Fruit fly (Drosophila melanogaster) whole organism, prepupa: ENCODE data around the gene Sema1a.
A peak's percentile ranks its signal among the peaks of the same experiment; 100 is the strongest.

ENCODE experiments used
- Blimp-1 ChIP-seq: fragments of 200-800 bp; sonication (Bioruptor generic); optimal IDR thresholded peaks from 3 replicates; lab custom pipeline; 2017; ENCODE audit warnings: missing biosample characterization, missing genetic modification characterization, mild to moderate bottlenecking, moderate library complexity, missing genetic modification reagents
- CG10631 ChIP-seq: fragments of 200-800 bp; sonication (Bioruptor generic); optimal IDR thresholded peaks from 2 replicates; lab custom pipeline; 2016; ENCODE audit warnings: missing biosample characterization, missing genetic modification characterization
- CG10669 ChIP-seq: fragments of 200-800 bp; sonication (Bioruptor generic); optimal IDR thresholded peaks from 3 replicates; lab custom pipeline; 2018; ENCODE audit warnings: missing biosample characterization, mild to moderate bottlenecking, missing genetic modification characterization, moderate library complexity
- CG11294 ChIP-seq: fragments of 200-800 bp; sonication (Bioruptor generic); IDR thresholded peaks from 2 replicates; pipeline ENCODE4 v1.3.6; 2022; ENCODE audit warnings: missing biosample characterization, missing genetic modification characterization
- CG11902 ChIP-seq: fragments of 200-800 bp; sonication (Bioruptor generic); optimal IDR thresholded peaks from 3 replicates; lab custom pipeline; 2016; ENCODE audit warnings: missing biosample characterization, missing genetic modification characterization
- CG15336 ChIP-seq: fragments of 200-800 bp; sonication (Bioruptor generic); IDR thresholded peaks from 2 replicates; pipeline ENCODE4 v1.3.6; 2022; ENCODE audit warnings: missing biosample characterization, missing genetic modification characterization
- CG16779 ChIP-seq: fragments of 200-800 bp; sonication (Bioruptor generic); optimal IDR thresholded peaks from 3 replicates; lab custom pipeline; 2017; ENCODE audit warnings: missing biosample characterization, mild to moderate bottlenecking, missing genetic modification characterization
- CG3032 ChIP-seq: fragments of 200-800 bp; optimal IDR thresholded peaks from 2 replicates; lab custom pipeline; 2019; ENCODE audit warnings: missing biosample characterization, mild to moderate bottlenecking, missing genetic modification characterization, moderate library complexity
- CG32006 ChIP-seq: fragments of 200-800 bp; sonication (Bioruptor generic); optimal IDR thresholded peaks from 3 replicates; lab custom pipeline; 2017; ENCODE audit warnings: missing biosample characterization, mild to moderate bottlenecking, missing genetic modification characterization
- CG34406 ChIP-seq: fragments of 200-800 bp; sonication (Bioruptor generic); optimal IDR thresholded peaks from 3 replicates; lab custom pipeline; 2016; ENCODE audit warnings: missing biosample characterization, missing genetic modification characterization
- CG3919 ChIP-seq: fragments of 200-800 bp; sonication (Bioruptor generic); optimal IDR thresholded peaks from 3 replicates; lab custom pipeline; 2016; ENCODE audit warnings: missing biosample characterization, missing genetic modification characterization
- CG6163 ChIP-seq: fragments of 200-800 bp; sonication (Bioruptor generic); IDR thresholded peaks from 3 replicates; pipeline ENCODE4 v1.3.6; 2022; ENCODE audit warnings: missing biosample characterization, missing genetic modification characterization
- CG6276 ChIP-seq: fragments of 200-800 bp; sonication (Bioruptor generic); optimal IDR thresholded peaks from 2 replicates; lab custom pipeline; 2017; ENCODE audit warnings: missing biosample characterization, mild to moderate bottlenecking, missing genetic modification characterization
- CG6792 ChIP-seq: fragments of 200-800 bp; sonication (Bioruptor generic); optimal IDR thresholded peaks from 3 replicates; lab custom pipeline; 2016; ENCODE audit warnings: missing biosample characterization, missing genetic modification characterization
- CG6854 ChIP-seq: fragments of 200-800 bp; sonication (Bioruptor generic); optimal IDR thresholded peaks from 2 replicates; lab custom pipeline; 2017; ENCODE audit warnings: missing biosample characterization, mild to moderate bottlenecking, missing genetic modification characterization
- CG7368 ChIP-seq: fragments of 200-800 bp; sonication (Bioruptor generic); optimal IDR thresholded peaks from 3 replicates; lab custom pipeline; 2016; ENCODE audit warnings: missing biosample characterization, missing genetic modification characterization
- Eip75B ChIP-seq: fragments of 200-800 bp; sonication (Bioruptor generic); optimal IDR thresholded peaks from 3 replicates; lab custom pipeline; 2016; ENCODE audit warnings: missing biosample characterization, missing genetic modification characterization
- Eip78C ChIP-seq: fragments of 200-800 bp; sonication (Bioruptor generic); peaks from one replicate; lab custom pipeline; 2016; ENCODE audit warnings: missing biosample characterization, missing genetic modification characterization
- Eip93F ChIP-seq: fragments of 200-800 bp; sonication (Bioruptor generic); optimal IDR thresholded peaks from 2 replicates; lab custom pipeline; 2016; ENCODE audit warnings: missing biosample characterization, mild to moderate bottlenecking, missing genetic modification characterization
- Ets21C ChIP-seq: fragments of 200-800 bp; sonication (Bioruptor generic); optimal IDR thresholded peaks from 3 replicates; lab custom pipeline; 2016; ENCODE audit warnings: missing biosample characterization, missing genetic modification characterization
- Ets96B ChIP-seq: fragments of 200-800 bp; optimal IDR thresholded peaks from 2 replicates; lab custom pipeline; 2019; ENCODE audit warnings: missing biosample characterization, mild to moderate bottlenecking, missing genetic modification characterization, moderate library complexity
- Gug ChIP-seq: fragments of 200-800 bp; sonication (Bioruptor generic); IDR thresholded peaks from 2 replicates; pipeline ENCODE4 v1.3.6; 2022; ENCODE audit warnings: missing biosample characterization, missing genetic modification characterization
- Hr38 ChIP-seq: sonication (Bioruptor generic); optimal IDR thresholded peaks from 2 replicates; lab custom pipeline; 2016; ENCODE audit warnings: missing biosample characterization, missing genetic modification characterization
- Hr39 ChIP-seq: fragments of 200-800 bp; sonication (Bioruptor generic); optimal IDR thresholded peaks from 2 replicates; lab custom pipeline; 2016; ENCODE audit warnings: missing biosample characterization, missing genetic modification characterization
- Hr4 ChIP-seq: fragments of 200-800 bp; sonication (Bioruptor generic); optimal IDR thresholded peaks from 3 replicates; lab custom pipeline; 2016; ENCODE audit warnings: missing biosample characterization, missing genetic modification characterization
- Lpt ChIP-seq: fragments of 200-800 bp; sonication (Bioruptor generic); optimal IDR thresholded peaks from 3 replicates; lab custom pipeline; 2016; ENCODE audit warnings: missing biosample characterization, missing genetic modification characterization
- Met ChIP-seq: fragments of 200-800 bp; sonication (Bioruptor generic); optimal IDR thresholded peaks from 3 replicates; lab custom pipeline; 2016; ENCODE audit warnings: missing biosample characterization, missing genetic modification characterization
- Smox ChIP-seq: fragments of 200-800 bp; sonication (Bioruptor generic); optimal IDR thresholded peaks from 3 replicates; lab custom pipeline; 2016; ENCODE audit warnings: missing biosample characterization, missing genetic modification characterization
- Sox102F ChIP-seq: fragments of 200-800 bp; sonication (Bioruptor generic); optimal IDR thresholded peaks from 2 replicates; lab custom pipeline; 2016; ENCODE audit warnings: missing biosample characterization, mild to moderate bottlenecking, missing genetic modification characterization
- Sox14 ChIP-seq: fragments of 200-800 bp; sonication (Bioruptor generic); optimal IDR thresholded peaks from 3 replicates; lab custom pipeline; 2016; ENCODE audit warnings: missing biosample characterization, missing genetic modification characterization
- Sox15 ChIP-seq: fragments of 200-800 bp; sonication (Bioruptor generic); optimal IDR thresholded peaks from 3 replicates; lab custom pipeline; 2016; ENCODE audit warnings: missing biosample characterization, missing genetic modification characterization
- achi ChIP-seq: fragments of 200-800 bp; sonication (Bioruptor generic); optimal IDR thresholded peaks from 3 replicates; lab custom pipeline; 2016; ENCODE audit warnings: missing biosample characterization, missing genetic modification characterization
- acj6 ChIP-seq: fragments of 200-800 bp; sonication (Bioruptor generic); optimal IDR thresholded peaks from 3 replicates; lab custom pipeline; 2016; ENCODE audit warnings: missing biosample characterization, missing genetic modification characterization
- cyc ChIP-seq: fragments of 200-800 bp; sonication (Bioruptor generic); optimal IDR thresholded peaks from 3 replicates; lab custom pipeline; 2016; ENCODE audit warnings: missing biosample characterization, missing genetic modification characterization
- dac ChIP-seq: fragments of 200-800 bp; sonication (Bioruptor generic); optimal IDR thresholded peaks from 2 replicates; lab custom pipeline; 2017; ENCODE audit warnings: missing biosample characterization, mild to moderate bottlenecking, missing genetic modification characterization
- dsx ChIP-seq: fragments of 200-800 bp; optimal IDR thresholded peaks from 3 replicates; lab custom pipeline; 2019; ENCODE audit warnings: missing biosample characterization, mild to moderate bottlenecking, missing genetic modification characterization, moderate library complexity; ENCODE audit not compliant: poor library complexity, severe bottlenecking
- eg ChIP-seq: fragments of 200-800 bp; sonication (Bioruptor generic); IDR thresholded peaks from 3 replicates; pipeline ENCODE4 v1.3.6; 2022; ENCODE audit warnings: missing biosample characterization, missing genetic modification characterization
- fd59A ChIP-seq: fragments of 200-800 bp; sonication (Bioruptor generic); optimal IDR thresholded peaks from 2 replicates; lab custom pipeline; 2017; ENCODE audit warnings: missing biosample characterization, mild to moderate bottlenecking, missing genetic modification characterization, missing genetic modification reagents
- fkh ChIP-seq: fragments of 200-800 bp; sonication (Bioruptor generic); optimal IDR thresholded peaks from 3 replicates; lab custom pipeline; 2017; ENCODE audit warnings: missing biosample characterization, mild to moderate bottlenecking, missing genetic modification characterization, moderate library complexity
- lz ChIP-seq: fragments of 200-800 bp; sonication (Bioruptor generic); optimal IDR thresholded peaks from 3 replicates; lab custom pipeline; 2016; ENCODE audit warnings: missing biosample characterization, missing genetic modification characterization
- net ChIP-seq: fragments of 200-800 bp; sonication (Bioruptor generic); optimal IDR thresholded peaks from 3 replicates; lab custom pipeline; 2016; ENCODE audit warnings: missing biosample characterization, missing genetic modification characterization
- salr ChIP-seq, 2 experiments: fragments of 200-800 bp; sonication (Bioruptor generic); optimal IDR thresholded peaks; 3 replicates each; lab custom pipeline; 2016 to 2018; ENCODE audit warnings: missing biosample characterization in 2 of 2, missing genetic modification characterization in 2 of 2, mild to moderate bottlenecking in 1 of 2
- spab ChIP-seq: fragments of 200-800 bp; sonication (Bioruptor generic); optimal IDR thresholded peaks from 2 replicates; lab custom pipeline; 2017; ENCODE audit warnings: missing biosample characterization, mild to moderate bottlenecking, missing genetic modification characterization, missing genetic modification reagents

Gene Sema1a

DNA sequence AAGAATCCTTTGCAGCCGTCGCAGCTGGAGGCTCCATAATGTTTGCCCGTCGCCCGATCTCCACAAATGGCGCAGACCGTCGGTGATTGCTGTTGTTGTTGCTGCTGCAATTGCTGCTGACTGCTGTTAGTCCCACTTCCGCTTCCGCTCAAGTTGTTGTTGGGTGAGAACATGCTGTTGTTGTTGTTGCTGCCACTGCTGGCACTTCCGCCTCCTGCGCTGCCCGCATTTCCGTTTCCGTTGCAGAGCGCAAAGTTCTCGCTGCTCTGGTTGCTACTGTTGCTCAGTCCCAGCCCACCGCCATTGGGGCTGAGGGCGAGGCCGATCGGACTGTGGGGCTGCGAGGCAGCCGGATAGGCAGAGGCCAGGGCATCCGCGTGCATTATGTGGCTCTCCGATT lies 147.9 kb downstream of the Sema1a start:
- TF ChIP-seq CG6163 (GFP tag; lab: Robert Waterston, UW) (0 out of 3 replicates have a peak, but pooled peaks have one; percentile 7), Blimp-1 (GFP tag; lab: Kevin White, UChicago) (no peak), Sox15 (GFP tag; lab: Kevin White, UChicago) (no peak), Gug (GFP tag; lab: Robert Waterston, UW) (no peak), net (GFP tag; lab: Kevin White, UChicago) (no peak), Ets96B (tag; lab: Kevin White, UChicago) (no peak), achi (no peak), Eip78C (GFP tag; lab: Kevin White, UChicago) (peak; percentile 72), spab (GFP tag; lab: Kevin White, UChicago) (no peak), CG11294 (no peak), Smox (GFP tag; lab: Kevin White, UChicago) (no peak)

DNA sequence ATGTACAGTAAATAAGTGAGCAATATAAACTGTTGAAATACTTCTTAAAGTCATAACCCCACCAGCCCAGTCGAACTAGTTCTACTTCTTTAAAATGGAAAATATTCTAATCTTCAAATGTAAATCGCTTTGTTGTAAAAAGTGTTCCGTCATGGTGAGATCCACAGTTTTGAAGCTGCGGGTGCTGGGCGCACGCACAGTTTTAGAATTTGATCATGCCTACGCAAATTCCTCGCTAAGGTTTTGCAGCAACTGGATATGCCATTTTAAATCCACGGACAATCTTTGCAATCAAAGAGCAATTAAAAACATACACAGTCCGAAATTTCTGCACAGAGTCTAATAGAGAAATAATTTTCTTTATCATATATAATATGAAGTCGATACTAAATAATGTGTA lies 148.4 kb downstream of the Sema1a start:
- no peak for TF ChIP-seq lz (GFP tag; lab: Kevin White, UChicago)
- no peak for TF ChIP-seq CG10631 (GFP tag; lab: Kevin White, UChicago)
- TF ChIP-seq Sox15 (GFP tag; lab: Kevin White, UChicago) = no peak
- TF ChIP-seq Eip93F (GFP tag; lab: Kevin White, UChicago) = no peak
- no peak for TF ChIP-seq net (GFP tag; lab: Kevin White, UChicago)
- no peak for TF ChIP-seq dsx (GFP tag; lab: Kevin White, UChicago)
- peak; percentile 80 for TF ChIP-seq Eip78C (GFP tag; lab: Kevin White, UChicago)
- TF ChIP-seq CG6792 (GFP tag; lab: Kevin White, UChicago) = no peak
- peak; percentile 7; the same call in 2 of the 3 replicates for TF ChIP-seq eg (GFP tag; lab: Robert Waterston, UW)
- TF ChIP-seq CG15336 = no peak
- no peak for TF ChIP-seq CG11902 (GFP tag; lab: Kevin White, UChicago)
- TF ChIP-seq CG32006 (GFP tag; lab: Kevin White, UChicago) = no peak
- TF ChIP-seq CG3032 = no peak
- no peak for TF ChIP-seq CG3919
- no peak for TF ChIP-seq CG11294
- no peak for TF ChIP-seq fd59A

DNA sequence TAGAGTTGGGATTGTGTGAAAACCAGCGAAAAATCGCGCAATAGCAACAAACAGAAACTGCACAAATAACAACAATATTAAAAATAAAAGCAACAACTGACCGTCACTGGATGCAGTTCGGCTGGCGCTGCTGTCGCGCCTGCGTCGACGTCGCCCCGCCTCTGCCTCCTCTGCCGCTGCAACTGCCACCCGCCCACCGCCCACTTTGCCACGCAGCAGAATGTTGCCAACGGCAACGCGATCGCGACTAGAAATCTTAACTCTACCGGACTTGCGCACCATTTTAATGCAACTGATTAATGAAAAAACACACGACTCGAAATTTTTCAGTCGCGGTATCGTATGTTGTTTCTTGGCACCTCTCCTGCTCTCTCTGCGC lies 149.0 kb downstream of the Sema1a start:
- TF ChIP-seq cyc (GFP tag; lab: Kevin White, UChicago) = no peak

DNA sequence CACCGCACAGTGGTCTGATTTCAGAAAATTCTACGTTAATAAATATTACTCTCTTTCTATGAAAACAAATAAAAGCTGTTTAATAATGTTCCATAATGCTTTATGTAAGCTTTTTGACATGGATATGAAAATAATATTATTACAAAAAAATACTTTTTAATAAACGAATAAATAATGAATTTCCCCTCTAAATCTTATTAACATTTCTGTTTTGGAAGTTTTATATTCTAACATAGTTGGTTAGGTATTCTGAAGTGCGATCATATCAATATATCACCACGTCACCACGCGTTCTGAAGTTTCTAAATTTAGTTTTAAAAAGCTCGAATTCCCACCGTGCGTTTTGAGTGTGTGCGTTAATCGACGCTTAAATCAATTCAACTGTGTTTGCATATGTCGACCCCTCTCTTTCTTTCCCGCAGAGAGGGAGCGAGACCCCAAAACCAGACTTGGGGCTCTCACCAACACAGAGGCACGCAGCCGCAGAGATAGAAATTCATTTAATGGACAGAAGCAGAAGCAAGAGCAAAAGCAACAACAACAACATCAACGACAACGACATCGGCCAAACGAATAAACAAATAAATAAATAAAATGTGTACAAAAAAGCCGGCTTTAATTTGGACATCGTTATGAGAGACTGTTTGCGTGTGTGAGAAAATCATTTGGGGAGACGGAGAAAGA lies 149.5 kb downstream of the Sema1a start:
- TF ChIP-seq achi = peak; percentile 93
- peak; percentile 91 for TF ChIP-seq CG10631 (GFP tag; lab: Kevin White, UChicago)
- peak; percentile 92 for TF ChIP-seq CG3919
- TF ChIP-seq salr (GFP tag; optimal IDR thresholded peaks at IDR 0.05; lab: Kevin White, UChicago) = peak; percentile 41 to 97
- TF ChIP-seq CG6163 (GFP tag; lab: Robert Waterston, UW) = peak; percentile 66; the same call in 2 of the 3 replicates
- TF ChIP-seq Hr39 (GFP tag; lab: Kevin White, UChicago) = peak; percentile 74
- TF ChIP-seq acj6 (GFP tag; lab: Kevin White, UChicago) = peak; percentile 91
- TF ChIP-seq Hr38 (GFP tag; lab: Kevin White, UChicago) = no peak
- peak; percentile 80 for TF ChIP-seq Blimp-1 (GFP tag; lab: Kevin White, UChicago)
- TF ChIP-seq Met (GFP tag; lab: Kevin White, UChicago) = peak; percentile 89
- TF ChIP-seq Sox102F = peak; percentile 85
- TF ChIP-seq Gug (GFP tag; lab: Robert Waterston, UW) = peak; percentile 61; the same call in 1 of the 2 replicates
- TF ChIP-seq CG7368 (GFP tag; lab: Kevin White, UChicago) = peak; percentile 82
- peak; percentile 87 for TF ChIP-seq Eip75B (GFP tag; lab: Kevin White, UChicago)
- peak; percentile 88 for TF ChIP-seq CG10669 (GFP tag; lab: Kevin White, UChicago)
- TF ChIP-seq eg (GFP tag; lab: Robert Waterston, UW) = peak; percentile 72; the same call in 2 of the 3 replicates
- TF ChIP-seq Hr4 (GFP tag; lab: Kevin White, UChicago) = peak; percentile 87
- TF ChIP-seq lz (GFP tag; lab: Kevin White, UChicago) = peak; percentile 89
- TF ChIP-seq CG34406 = peak; percentile 95
- TF ChIP-seq CG15336 = peak; percentile 82
- peak; percentile 90 for TF ChIP-seq CG6792 (GFP tag; lab: Kevin White, UChicago)
- peak; percentile 81 for TF ChIP-seq Lpt (GFP tag; lab: Kevin White, UChicago)
- peak; percentile 90 for TF ChIP-seq Ets96B (tag; lab: Kevin White, UChicago)
- TF ChIP-seq fkh (GFP tag; lab: Kevin White, UChicago) = peak; percentile 98
- peak; percentile 90 for TF ChIP-seq Sox14
- peak; percentile 89 for TF ChIP-seq CG16779 (tag; lab: Kevin White, UChicago)
- TF ChIP-seq CG11294 = 0 out of 2 replicates have a peak, but pooled peaks have one; percentile 66
- peak; percentile 61 for TF ChIP-seq dac (GFP tag; lab: Kevin White, UChicago)
- peak; percentile 99 for TF ChIP-seq Eip78C (GFP tag; lab: Kevin White, UChicago)
- peak; percentile 93 for TF ChIP-seq CG6276 (GFP tag; lab: Kevin White, UChicago)
- TF ChIP-seq Ets21C = peak; percentile 66
- TF ChIP-seq CG6854 (GFP tag; lab: Kevin White, UChicago) = peak; percentile 80
